Worm (Caenorhabditis elegans) whole organism, L2 larva: ENCODE data around the gene K02A6.1.

Experiments
- elt-3 ChIP-seq: sonication (generic microtip); optimal IDR thresholded peaks from 2 replicates; lab custom pipeline; 2017; ENCODE audit warnings: missing biosample characterization, missing genetic modification characterization
- fos-1 ChIP-seq: fragments of 150-350 bp; optimal IDR thresholded peaks from 2 replicates; lab custom pipeline; 2014; ENCODE audit warnings: missing biosample characterization, missing genetic modification characterization
- gmeb-1 ChIP-seq: fragments of 150-350 bp; optimal IDR thresholded peaks from 2 replicates; lab custom pipeline; 2014; ENCODE audit warnings: missing biosample characterization, missing genetic modification characterization
- lin-13 ChIP-seq: fragments of 150-350 bp; optimal IDR thresholded peaks from 2 replicates; lab custom pipeline; 2014; ENCODE audit warnings: missing biosample characterization, missing genetic modification reagents, missing genetic modification characterization
- nhr-129 ChIP-seq: fragments of 150-350 bp; optimal IDR thresholded peaks from 2 replicates; lab custom pipeline; 2014; ENCODE audit warnings: missing biosample characterization, missing genetic modification characterization
- nhr-25 ChIP-seq: fragments of 150-350 bp; sonication (generic microtip); optimal IDR thresholded peaks from 3 replicates; lab custom pipeline; 2014; ENCODE audit warnings: missing biosample characterization, missing genetic modification characterization
- nhr-77 ChIP-seq: fragments of 150-350 bp; optimal IDR thresholded peaks from 2 replicates; lab custom pipeline; 2014; ENCODE audit warnings: missing biosample characterization, missing genetic modification characterization
- sem-4 ChIP-seq: fragments of 150-350 bp; optimal IDR thresholded peaks from 2 replicates; lab custom pipeline; 2014; ENCODE audit warnings: missing biosample characterization, missing genetic modification reagents, missing genetic modification characterization
- skn-1 ChIP-seq: sonication (generic microtip); optimal IDR thresholded peaks from 2 replicates; lab custom pipeline; 2017; ENCODE audit warnings: missing biosample characterization, missing genetic modification characterization
- sma-3 ChIP-seq: sonication (generic microtip); optimal IDR thresholded peaks from 2 replicates; lab custom pipeline; 2016; ENCODE audit warnings: missing genetic modification reagents, missing genetic modification characterization, missing compliant biosample characterization
- sma-9 ChIP-seq, 2 experiments: fragments of 150-350 bp in 1 of 2; sonication (generic microtip) in 1 of 2; optimal IDR thresholded peaks; 2 replicates each; lab custom pipeline; 2014 to 2016; ENCODE audit warnings: missing genetic modification characterization in 2 of 2, mild to moderate bottlenecking in 1 of 2, missing biosample characterization in 1 of 2, missing compliant biosample characterization in 1 of 2, missing genetic modification reagents in 1 of 2, moderate library complexity in 1 of 2
- unc-39 ChIP-seq: fragments of 150-350 bp; optimal IDR thresholded peaks from 2 replicates; lab custom pipeline; 2014; ENCODE audit warnings: missing biosample characterization, missing genetic modification characterization
- zag-1 ChIP-seq: fragments of 150-350 bp; optimal IDR thresholded peaks from 2 replicates; lab custom pipeline; 2014; ENCODE audit warnings: missing biosample characterization, missing genetic modification characterization
- ztf-4 ChIP-seq: fragments of 150-350 bp; optimal IDR thresholded peaks from 2 replicates; lab custom pipeline; 2014; ENCODE audit warnings: missing biosample characterization, missing genetic modification characterization

K02A6.1 gene

DNA sequence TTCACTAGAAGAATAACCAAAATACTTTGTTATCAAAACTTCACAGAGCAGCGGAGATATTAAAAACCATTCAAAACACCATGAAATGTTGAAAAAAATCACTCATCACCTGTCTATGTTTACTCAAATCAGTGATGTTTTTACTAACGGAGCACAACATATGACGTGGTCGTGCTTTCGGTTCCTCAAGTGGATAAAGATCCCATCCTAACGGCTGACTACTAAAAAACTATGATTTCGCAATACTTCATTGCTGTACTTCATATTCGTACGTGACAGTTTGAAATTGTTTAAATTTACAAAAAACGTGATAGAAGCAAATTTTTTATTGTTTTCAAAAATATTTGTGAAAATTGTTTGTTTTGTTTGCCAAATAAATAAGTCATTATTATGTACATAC lies 38.2 kb downstream of the K02A6.1 start:
- TF ChIP-seq nhr-129 (tag; lab: Kevin White, UChicago) (peak; percentile 62), unc-39 (no peak)

DNA sequence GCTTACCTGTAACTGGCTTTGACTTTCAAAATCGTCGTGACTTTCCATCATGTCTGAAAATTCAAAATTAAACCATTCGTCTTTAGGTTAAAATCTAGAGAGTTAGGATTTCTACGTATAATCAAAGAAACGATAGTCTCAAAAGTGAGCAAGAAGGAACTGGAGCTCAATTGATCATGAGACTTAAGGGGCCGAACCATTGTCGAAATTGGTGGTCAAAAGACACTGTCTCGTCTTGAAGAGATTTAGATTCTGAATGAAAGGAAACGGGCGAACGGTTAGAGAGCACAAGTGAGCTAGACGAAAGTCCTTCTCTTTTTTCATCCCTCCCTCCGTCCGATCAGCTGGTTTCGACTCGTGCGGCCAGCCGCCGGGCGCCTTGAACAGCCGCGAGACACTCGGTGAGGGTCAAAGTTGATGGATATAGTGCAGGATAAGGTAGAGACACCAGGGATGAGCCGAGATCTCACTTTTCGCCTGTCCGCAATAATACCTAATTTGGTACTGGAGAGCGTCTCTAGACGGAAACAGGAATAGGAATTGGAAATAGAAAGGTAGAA lies 41.7 kb downstream of the K02A6.1 start, which contains the start of gene M60.7:
Gene M60.7 (minus strand): TSS at position 51 of the 560 bp plus-strand sequence.
- TF ChIP-seq sma-9 (GFP tag; optimal IDR thresholded peaks at IDR 0.05; lab: Kevin White, UChicago) (no peak), sma-9 (tag; optimal IDR thresholded peaks at IDR 0.05; lab: Kevin White, UChicago) (no peak), elt-3 (no peak), zag-1 (tag; lab: Kevin White, UChicago) (no peak), lin-13 (no peak), ztf-4 (tag; lab: Kevin White, UChicago) (no peak)

DNA sequence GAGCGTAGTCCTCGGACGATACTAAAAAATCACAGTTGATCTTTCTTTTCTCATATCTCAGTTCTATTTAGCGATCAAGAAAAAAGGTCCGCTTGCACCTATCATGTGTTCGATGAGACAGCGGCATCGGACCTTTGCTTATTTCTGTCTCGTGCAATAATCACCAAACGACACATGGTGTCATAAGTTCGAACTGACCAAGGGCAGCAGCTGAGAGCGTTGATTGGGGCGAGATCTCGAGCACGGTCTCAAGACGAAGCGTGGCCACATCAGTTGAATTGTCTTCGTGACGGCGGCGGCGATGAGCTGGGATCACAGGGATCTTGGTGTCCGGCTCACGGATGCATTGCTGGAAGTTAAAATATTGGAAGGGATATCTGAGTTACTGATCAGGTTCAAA lies 43.2 kb downstream of the K02A6.1 start:
- TF ChIP-seq elt-3 = no peak
- no peak for TF ChIP-seq lin-13
- TF ChIP-seq nhr-25 (tag; lab: Kevin White, UChicago) = no peak
- no peak for TF ChIP-seq skn-1 (tag; lab: Kevin White, UChicago)
- TF ChIP-seq gmeb-1 (tag; lab: Kevin White, UChicago) = no peak
- no peak for TF ChIP-seq nhr-77 (tag; lab: Kevin White, UChicago)
- peak; percentile 38 for TF ChIP-seq nhr-129 (tag; lab: Kevin White, UChicago)

DNA sequence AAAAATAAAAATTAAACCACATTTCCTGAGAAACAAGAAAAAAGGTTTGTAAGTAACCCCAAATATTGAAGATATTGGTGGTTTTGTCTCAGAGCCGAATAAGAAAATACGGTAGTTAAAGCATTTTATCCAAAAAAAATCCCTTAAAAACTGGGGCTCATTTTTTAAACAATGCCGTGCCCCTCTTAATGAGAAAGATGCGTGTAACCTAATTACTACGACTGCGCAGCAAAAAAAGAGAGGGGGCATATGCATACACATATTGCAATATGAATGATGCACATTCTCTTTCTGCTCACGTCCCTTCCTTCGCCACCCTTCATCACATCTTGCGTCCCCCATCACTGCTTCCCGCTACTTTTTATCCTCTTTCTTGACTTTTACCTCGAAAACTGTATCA lies 48.6 kb downstream of the K02A6.1 start:
- TF ChIP-seq zag-1 (tag; lab: Kevin White, UChicago) (no peak), elt-3 (no peak), sem-4 (tag; lab: Kevin White, UChicago) (no peak), fos-1 (tag; lab: Kevin White, UChicago) (no peak), sma-3 (GFP tag; lab: Kevin White, UChicago) (no peak)
